Fruit fly (Drosophila melanogaster): Measurements from ENCODE around the gene CG14965.

DNA sequence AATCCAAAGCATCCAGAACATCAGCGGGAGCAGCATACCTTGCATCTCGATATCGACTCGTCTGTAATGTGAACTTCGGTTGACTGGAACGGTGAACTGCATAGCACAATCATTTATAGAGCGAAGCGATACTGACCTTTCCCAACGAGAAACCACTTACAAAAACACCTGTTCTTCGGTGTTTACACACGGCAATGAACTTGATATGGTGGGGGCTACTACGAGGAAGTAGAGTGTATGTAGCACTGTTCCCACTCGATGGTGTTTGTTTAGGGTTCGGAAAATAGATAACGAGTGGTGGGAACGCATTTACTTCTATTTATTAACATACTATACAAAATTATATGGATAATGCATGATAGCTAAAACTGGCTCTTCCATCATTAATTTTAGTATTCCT lies 16.6 kb upstream of the CG14965 start, which contains the start of the genes CG32269 and CG32270:
- no peak for TF ChIP-seq CG8478 (optimal IDR thresholded peaks at IDR 0.05)
- TF ChIP-seq CTCF (optimal IDR thresholded peaks at IDR 0.05): no peak
